Fruit fly (Drosophila melanogaster): ENCODE data around the gene CG12320.

CG12320 gene

dm6 chr3R:18283441-18283840 lies 30.9 kb upstream of the CG12320 start, which contains the start of the genes CG14312 and CG8064:
TSS of gene CG14312 (minus strand) at chr3R:18283528.
TSS of gene CG8064 (plus strand) at chr3R:18283660.
- TF ChIP-seq psq (optimal IDR thresholded peaks at IDR 0.05) (no peak), usp (GFP tag; optimal IDR thresholded peaks at IDR 0.05) (no peak), pan (optimal IDR thresholded peaks at IDR 0.05) (no peak), Dll (optimal IDR thresholded peaks at IDR 0.05) (no peak), CG8478 (optimal IDR thresholded peaks at IDR 0.05) (no peak), EcR (GFP tag; optimal IDR thresholded peaks at IDR 0.05) (no peak)

- no peak for TF ChIP-seq CG8478 (optimal IDR thresholded peaks at IDR 0.05)
- no peak for TF ChIP-seq psq (optimal IDR thresholded peaks at IDR 0.05)
- no peak for TF ChIP-seq usp (GFP tag; optimal IDR thresholded peaks at IDR 0.05)
- TF ChIP-seq pan (optimal IDR thresholded peaks at IDR 0.05): no peak
- TF ChIP-seq Dll (optimal IDR thresholded peaks at IDR 0.05): no peak
- no peak for TF ChIP-seq EcR (GFP tag; optimal IDR thresholded peaks at IDR 0.05)
These were observed 28.4 kb upstream of the CG12320 start for dm6 chr3R:18280866-18281473.

dm6 chr3R:18280133-18280532 lies 27.6 kb upstream of the CG12320 start:
- TF ChIP-seq psq (optimal IDR thresholded peaks at IDR 0.05) (no peak), pan (optimal IDR thresholded peaks at IDR 0.05) (no peak), usp (GFP tag; optimal IDR thresholded peaks at IDR 0.05) (no peak), Dll (optimal IDR thresholded peaks at IDR 0.05) (no peak)

dm6 chr3R:18279494-18279893 lies 27.0 kb upstream of the CG12320 start, which contains the start of gene CG7142:
TSS of gene CG7142 (minus strand) at chr3R:18279522.
- no peak for TF ChIP-seq psq (optimal IDR thresholded peaks at IDR 0.05)
- no peak for TF ChIP-seq usp (GFP tag; optimal IDR thresholded peaks at IDR 0.05)
- no peak for TF ChIP-seq pan (optimal IDR thresholded peaks at IDR 0.05)
- no peak for TF ChIP-seq Dll (optimal IDR thresholded peaks at IDR 0.05)
- no peak for TF ChIP-seq EcR (GFP tag; optimal IDR thresholded peaks at IDR 0.05)
- no peak for TF ChIP-seq CG8478 (optimal IDR thresholded peaks at IDR 0.05)

dm6 chr3R:18277406-18277805 lies 24.9 kb upstream of the CG12320 start:
- no peak for TF ChIP-seq EcR (GFP tag; optimal IDR thresholded peaks at IDR 0.05)
- no peak for TF ChIP-seq pan (optimal IDR thresholded peaks at IDR 0.05)
- no peak for TF ChIP-seq CG8478 (optimal IDR thresholded peaks at IDR 0.05)
- TF ChIP-seq usp (GFP tag; optimal IDR thresholded peaks at IDR 0.05): no peak
- no peak for TF ChIP-seq Dll (optimal IDR thresholded peaks at IDR 0.05)
- TF ChIP-seq psq (optimal IDR thresholded peaks at IDR 0.05): no peak

- TF ChIP-seq usp (GFP tag; optimal IDR thresholded peaks at IDR 0.05): no peak
- TF ChIP-seq EcR (GFP tag; optimal IDR thresholded peaks at IDR 0.05): no peak
- TF ChIP-seq Dll (optimal IDR thresholded peaks at IDR 0.05): no peak
- TF ChIP-seq CG8478 (optimal IDR thresholded peaks at IDR 0.05): no peak
- TF ChIP-seq psq (optimal IDR thresholded peaks at IDR 0.05): no peak
- no peak for TF ChIP-seq pan (optimal IDR thresholded peaks at IDR 0.05)
These were observed 24.2 kb upstream of the CG12320 start for dm6 chr3R:18276688-18277087.

- no peak for TF ChIP-seq pan (optimal IDR thresholded peaks at IDR 0.05)
- no peak for TF ChIP-seq usp (GFP tag; optimal IDR thresholded peaks at IDR 0.05)
- TF ChIP-seq Dll (optimal IDR thresholded peaks at IDR 0.05): no peak
- no peak for TF ChIP-seq psq (optimal IDR thresholded peaks at IDR 0.05)
- TF ChIP-seq EcR (GFP tag; optimal IDR thresholded peaks at IDR 0.05): no peak
- no peak for TF ChIP-seq CG8478 (optimal IDR thresholded peaks at IDR 0.05)
These were observed 22.7 kb upstream of the CG12320 start for dm6 chr3R:18275113-18275782.

dm6 chr3R:18274328-18275098 lies 22.0 kb upstream of the CG12320 start, which contains the start of the genes Vps39 and eIF1A:
TSS of gene Vps39 (minus strand) at chr3R:18274446.
TSS of gene eIF1A (plus strand) at chr3R:18274665.
- TF ChIP-seq usp (GFP tag; optimal IDR thresholded peaks at IDR 0.05) (no peak), psq (optimal IDR thresholded peaks at IDR 0.05) (no peak), pan (optimal IDR thresholded peaks at IDR 0.05) (no peak), CG8478 (optimal IDR thresholded peaks at IDR 0.05) (no peak), Dll (optimal IDR thresholded peaks at IDR 0.05) (no peak), EcR (GFP tag; optimal IDR thresholded peaks at IDR 0.05) (no peak)

dm6 chr3R:18269744-18270348 lies 17.3 kb upstream of the CG12320 start:
- TF ChIP-seq psq (optimal IDR thresholded peaks at IDR 0.05) (no peak), CG8478 (optimal IDR thresholded peaks at IDR 0.05) (no peak), usp (GFP tag; optimal IDR thresholded peaks at IDR 0.05) (no peak), EcR (GFP tag; optimal IDR thresholded peaks at IDR 0.05) (no peak), pan (optimal IDR thresholded peaks at IDR 0.05) (no peak), Dll (optimal IDR thresholded peaks at IDR 0.05) (no peak)

dm6 chr3R:18267489-18267888 lies 15.0 kb upstream of the CG12320 start, which contains the start of gene CG18599:
TSS of gene CG18599 (plus strand) at chr3R:18267789.
- no peak for TF ChIP-seq Dll (optimal IDR thresholded peaks at IDR 0.05)
- no peak for TF ChIP-seq pan (optimal IDR thresholded peaks at IDR 0.05)
- TF ChIP-seq psq (optimal IDR thresholded peaks at IDR 0.05): no peak
- no peak for TF ChIP-seq CG8478 (optimal IDR thresholded peaks at IDR 0.05)
- TF ChIP-seq usp (GFP tag; optimal IDR thresholded peaks at IDR 0.05): no peak
- TF ChIP-seq EcR (GFP tag; optimal IDR thresholded peaks at IDR 0.05): no peak

- TF ChIP-seq CG8478 (optimal IDR thresholded peaks at IDR 0.05) (no peak), EcR (GFP tag; optimal IDR thresholded peaks at IDR 0.05) (no peak), psq (optimal IDR thresholded peaks at IDR 0.05) (no peak), pan (optimal IDR thresholded peaks at IDR 0.05) (no peak), usp (GFP tag; optimal IDR thresholded peaks at IDR 0.05) (no peak), Dll (optimal IDR thresholded peaks at IDR 0.05) (no peak)
These were observed 14.1 kb upstream of the CG12320 start for dm6 chr3R:18266665-18267064.
